Fruit fly (Drosophila melanogaster): ENCODE measurements around the gene Vps60.

Gene Vps60

DNA sequence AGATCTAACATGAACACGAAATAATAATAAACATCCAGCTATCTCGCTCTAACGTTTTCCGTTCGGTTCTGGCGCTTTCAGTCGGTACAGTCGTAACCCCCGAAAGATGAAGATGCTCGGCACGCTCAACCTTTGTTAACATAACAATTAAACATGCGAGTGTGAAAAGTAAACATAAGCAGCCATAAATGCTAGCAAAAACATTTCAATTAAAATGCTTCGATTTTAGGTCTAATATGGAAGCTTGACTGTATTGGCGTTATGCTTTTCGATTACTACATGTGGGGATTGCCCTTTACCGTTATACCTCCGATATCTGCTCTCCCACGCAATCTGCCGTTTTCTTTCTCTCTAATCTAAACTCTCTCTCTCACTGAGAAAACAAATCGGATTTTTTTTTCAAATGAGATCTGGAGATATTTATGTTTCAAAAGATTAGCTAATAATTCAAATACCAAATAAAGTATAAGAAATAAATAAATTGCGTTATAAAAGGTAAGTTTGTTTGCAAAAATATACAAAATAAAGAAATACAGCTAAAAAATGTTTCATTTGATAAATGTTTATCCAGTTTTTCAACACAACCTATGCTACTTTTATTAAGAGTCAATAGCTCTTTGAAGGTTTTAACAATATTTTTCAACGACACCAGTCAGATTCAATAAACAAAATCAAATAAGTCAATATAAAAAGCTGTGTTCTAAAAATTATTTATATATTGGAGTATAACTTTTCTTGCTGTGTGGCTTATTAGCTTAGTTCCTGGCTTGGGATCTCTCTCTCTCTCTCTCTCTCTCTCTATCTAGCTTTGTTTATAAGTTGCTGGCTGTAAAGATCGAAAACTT, 37.2 kb upstream of the Vps60 start (continued):
- TF ChIP-seq crol (GFP tag; IDR thresholded peaks at IDR 0.05) (0 out of 2 replicates have a peak, but pooled peaks have one; percentile 27), GATAe (GFP tag; conservative IDR thresholded peaks at IDR 0.05) (peak; percentile 82), grn (GFP tag; optimal IDR thresholded peaks at IDR 0.05) (peak; percentile 30), Hr39 (optimal IDR thresholded peaks at IDR 0.05) (no peak), unc-4 (GFP tag; IDR thresholded peaks at IDR 0.05; ENCODE audit: partially characterized antibody) (peak; percentile 16; the same call in 1 of the 2 replicates), Doc3 (GFP tag; IDR thresholded peaks at IDR 0.05; ENCODE audit: partially characterized antibody) (no peak), ap (GFP tag; IDR thresholded peaks at IDR 0.05) (peak; percentile 78), CG5180 (GFP tag; optimal IDR thresholded peaks at IDR 0.05) (peak; percentile 40), CTCF (GFP tag; optimal IDR thresholded peaks at IDR 0.05) (peak; percentile 41), gt (GFP tag; IDR thresholded peaks at IDR 0.05) (peak; percentile 69; the same call in 1 of the 2 replicates), CG18011 (GFP tag; optimal IDR thresholded peaks at IDR 0.05) (peak; percentile 76), CG17802 (tag; optimal IDR thresholded peaks at IDR 0.05) (peak; percentile 65), Eip74EF (GFP tag; optimal IDR thresholded peaks at IDR 0.05) (peak in 1 of 2 experiments; percentile 60), Ptx1 (GFP tag; IDR thresholded peaks at IDR 0.05) (peak; percentile 92), odd (GFP tag; optimal IDR thresholded peaks at IDR 0.05) (peak; percentile 78), CG10565 (GFP tag; optimal IDR thresholded peaks at IDR 0.05) (peak; percentile 41), CG9727 (GFP tag; optimal IDR thresholded peaks at IDR 0.05) (peak; percentile 65), klu (GFP tag; IDR thresholded peaks at IDR 0.05) (peak; percentile 85), CG11093 (GFP tag; IDR thresholded peaks at IDR 0.05) (peak; percentile 82), CG18764 (GFP tag; optimal IDR thresholded peaks at IDR 0.05) (peak; percentile 68), HHEX (GFP tag; optimal IDR thresholded peaks at IDR 0.05) (peak; percentile 88), CG1024 (GFP tag; IDR thresholded peaks at IDR 0.05) (peak; percentile 79), CG33557 (GFP tag; optimal IDR thresholded peaks at IDR 0.05) (peak; percentile 19), btn (GFP tag; optimal IDR thresholded peaks at IDR 0.05) (peak; percentile 72), CG7928 (GFP tag; optimal IDR thresholded peaks at IDR 0.05) (peak; percentile 70), Jarid2 (GFP tag; optimal IDR thresholded peaks at IDR 0.05) (peak; percentile 10), chn (GFP tag; optimal IDR thresholded peaks at IDR 0.05) (peak; percentile 88), Scr (GFP tag; IDR thresholded peaks at IDR 0.05; ENCODE audit: partially characterized antibody) (no peak), gfzf (GFP tag; optimal IDR thresholded peaks at IDR 0.05) (no peak), usp (GFP tag; optimal IDR thresholded peaks at IDR 0.05) (no peak), mld (GFP tag; IDR thresholded peaks at IDR 0.05; ENCODE audit: partially characterized antibody) (no peak), Antp (GFP tag; optimal IDR thresholded peaks at IDR 0.05) (peak; percentile 95), emc (GFP tag; optimal IDR thresholded peaks at IDR 0.05) (peak; percentile 89), Hr51 (GFP tag; optimal IDR thresholded peaks at IDR 0.05) (peak; percentile 76 to 82), H15 (GFP tag; IDR thresholded peaks at IDR 0.05) (peak; percentile 91), oc (tag; optimal IDR thresholded peaks at IDR 0.05) (peak; percentile 87), sc (optimal IDR thresholded peaks at IDR 0.05) (no peak), sc (GFP tag; optimal IDR thresholded peaks at IDR 0.05) (peak; percentile 59), CG11247 (GFP tag; IDR thresholded peaks at IDR 0.05) (peak; percentile 93), CG7987 (GFP tag; optimal IDR thresholded peaks at IDR 0.05) (peak; percentile 85), trh (GFP tag; optimal IDR thresholded peaks at IDR 0.05) (peak; percentile 59), CG10959 (GFP tag; IDR thresholded peaks at IDR 0.05) (peak; percentile 46; the same call in 1 of the 2 replicates), TFAM (GFP tag; optimal IDR thresholded peaks at IDR 0.05) (peak; percentile 51), CG3726 (GFP tag; IDR thresholded peaks at IDR 0.05) (peak; percentile 79; the same call in 1 of the 3 replicates), crp (GFP tag; optimal IDR thresholded peaks at IDR 0.05) (peak in 1 of 2 experiments; percentile 24), CG2116 (GFP tag; optimal IDR thresholded peaks at IDR 0.05) (peak; percentile 59), CG16779 (GFP tag; IDR thresholded peaks at IDR 0.05) (peak; percentile 97), CG34224 (GFP tag; IDR thresholded peaks at IDR 0.05; ENCODE audit: partially characterized antibody) (no peak)

Data from whole organism, embryonic.